Fruit fly (Drosophila melanogaster) whole organism, adult: ENCODE data around the gene CG43057.

Source experiments
- CG12768 ChIP-seq: fragments of 200-800 bp; sonication (Bioruptor generic); optimal IDR thresholded peaks from 2 replicates; lab custom pipeline; 2017; ENCODE audit warnings: missing biosample characterization, missing genetic modification characterization, mild to moderate bottlenecking, moderate library complexity, missing genetic modification reagents
- CG33017 ChIP-seq: fragments of 200-800 bp; sonication (Bioruptor generic); optimal IDR thresholded peaks from 2 replicates; lab custom pipeline; 2018; ENCODE audit warnings: missing biosample characterization, mild to moderate bottlenecking, missing genetic modification characterization, moderate library complexity
- CG5204 ChIP-seq: fragments of 200-800 bp; sonication (Bioruptor generic); optimal IDR thresholded peaks from 2 replicates; lab custom pipeline; 2016; ENCODE audit warnings: missing biosample characterization, missing genetic modification characterization
- CG7045 ChIP-seq: fragments of 200-800 bp; sonication (Bioruptor generic); optimal IDR thresholded peaks from 2 replicates; lab custom pipeline; 2017; ENCODE audit warnings: missing biosample characterization, mild to moderate bottlenecking, missing genetic modification characterization
- Hr96 ChIP-seq: fragments of 200-800 bp; sonication (Bioruptor generic); optimal IDR thresholded peaks from 2 replicates; lab custom pipeline; 2016; ENCODE audit warnings: missing biosample characterization, missing genetic modification characterization
- Mnt ChIP-seq: fragments of 200-800 bp; sonication (Bioruptor generic); optimal IDR thresholded peaks from 2 replicates; lab custom pipeline; 2016; ENCODE audit warnings: missing biosample characterization, mild to moderate bottlenecking, missing genetic modification characterization
- bab1 ChIP-seq: fragments of 200-800 bp; sonication (Bioruptor generic); optimal IDR thresholded peaks from 3 replicates; lab custom pipeline; 2019; ENCODE audit warnings: missing biosample characterization, mild to moderate bottlenecking, missing genetic modification characterization, moderate library complexity
- kay ChIP-seq: fragments of 200-800 bp; sonication (Bioruptor generic); peaks from one replicate; lab custom pipeline; 2016; ENCODE audit warnings: missing biosample characterization, missing genetic modification characterization, borderline replicate concordance
- ovo ChIP-seq: fragments of 200-800 bp; sonication (Bioruptor generic); optimal IDR thresholded peaks from 2 replicates; lab custom pipeline; 2016; ENCODE audit warnings: missing biosample characterization, missing genetic modification characterization
- tj ChIP-seq: fragments of 200-800 bp; sonication (Bioruptor generic); optimal IDR thresholded peaks from 3 replicates; lab custom pipeline; 2017; ENCODE audit warnings: missing biosample characterization, mild to moderate bottlenecking, missing genetic modification characterization, moderate library complexity

- TF ChIP-seq Mnt (no peak), CG7045 (no peak), Hr96 (GFP tag; lab: Kevin White, UChicago) (no peak), CG33017 (tag; lab: Kevin White, UChicago) (no peak), kay (no peak), bab1 (GFP tag; lab: Kevin White, UChicago) (no peak), CG5204 (no peak), tj (no peak), ovo (no peak), CG12768 (no peak)
Measured at dm6 chr2L:8217917-8218316, 25.9 kb downstream of the CG43057 start, which contains the start of gene CG8292.
